Fruit fly (Drosophila melanogaster): ENCODE results near the gene CG10232.

DNA sequence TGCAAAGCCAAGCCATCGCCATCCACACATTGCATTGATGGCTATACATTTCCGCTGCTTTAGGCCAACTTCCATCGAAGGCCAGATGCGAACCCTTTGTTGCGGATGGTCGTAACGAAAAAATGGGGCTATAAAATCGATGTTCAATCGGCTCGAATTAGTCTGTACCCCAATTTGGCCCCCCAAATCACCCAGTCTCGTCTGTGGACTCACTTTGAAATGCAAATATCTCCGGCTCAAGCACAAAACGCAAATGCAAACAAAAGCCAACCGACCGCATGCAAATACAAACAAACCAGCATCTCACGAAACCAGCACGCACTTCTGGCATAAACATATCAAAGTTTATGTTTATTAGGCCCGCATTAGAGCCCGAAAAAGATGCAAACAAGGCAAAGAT is 14.9 kb upstream of the CG10232 start:
- no peak for TF ChIP-seq Sp1 (GFP tag; optimal IDR thresholded peaks at IDR 0.05)
- no peak for TF ChIP-seq N (GFP tag; optimal IDR thresholded peaks at IDR 0.05)
- TF ChIP-seq usp (GFP tag; optimal IDR thresholded peaks at IDR 0.05): no peak
- no peak for TF ChIP-seq Jra (GFP tag; optimal IDR thresholded peaks at IDR 0.05)
- no peak for TF ChIP-seq CrebA (GFP tag; optimal IDR thresholded peaks at IDR 0.05; ENCODE audit: borderline replicate concordance)
- TF ChIP-seq jim (GFP tag; optimal IDR thresholded peaks at IDR 0.05): no peak
- TF ChIP-seq GATAd (GFP tag; optimal IDR thresholded peaks at IDR 0.05): no peak
- TF ChIP-seq br (GFP tag; optimal IDR thresholded peaks at IDR 0.05): no peak
- no peak for TF ChIP-seq dmrt93B (GFP tag; optimal IDR thresholded peaks at IDR 0.05)
- no peak for TF ChIP-seq ey (GFP tag; optimal IDR thresholded peaks at IDR 0.05)
- no peak for TF ChIP-seq OdsH (GFP tag; optimal IDR thresholded peaks at IDR 0.05)
- TF ChIP-seq dl (GFP tag; optimal IDR thresholded peaks at IDR 0.05; ENCODE audit: insufficient read depth in 1 of 2, partially characterized antibody in 2 of 2): no peak
- TF ChIP-seq Hr78 (GFP tag; optimal IDR thresholded peaks at IDR 0.05): no peak
- no peak for TF ChIP-seq rgr (GFP tag; optimal IDR thresholded peaks at IDR 0.05)

Data from whole organism, wandering third instar larva.